Fruit fly (Drosophila melanogaster): ENCODE results near the gene DIP-gamma.
A peak's percentile ranks its signal among the peaks of the same experiment; 100 is the strongest.

Gene DIP-gamma

dm6 chr3R:29004884-29005621 lies 34.9 kb upstream of the DIP-gamma start (continued):
- no peak for TF ChIP-seq peb (GFP tag; IDR thresholded peaks at IDR 0.05)
- TF ChIP-seq pzg (GFP tag; optimal IDR thresholded peaks at IDR 0.05), result no peak
- TF ChIP-seq Bteb2 (GFP tag; optimal IDR thresholded peaks at IDR 0.05), result no peak
- no peak for TF ChIP-seq HLH54F (GFP tag; optimal IDR thresholded peaks at IDR 0.05)
- TF ChIP-seq fu2 (GFP tag; optimal IDR thresholded peaks at IDR 0.05), result no peak
- TF ChIP-seq HLHmδ (GFP tag; optimal IDR thresholded peaks at IDR 0.05), result no peak
- TF ChIP-seq ase (GFP tag; IDR thresholded peaks at IDR 0.05), result no peak
- TF ChIP-seq CG1603 (tag; optimal IDR thresholded peaks at IDR 0.05), result peak; percentile 65
- no peak for TF ChIP-seq CG34224 (GFP tag; IDR thresholded peaks at IDR 0.05; ENCODE audit: partially characterized antibody)
- TF ChIP-seq cato (GFP tag; optimal IDR thresholded peaks at IDR 0.05; ENCODE audit: borderline replicate concordance), result peak; percentile 17
- TF ChIP-seq Adf1 (GFP tag; IDR thresholded peaks at IDR 0.05), result no peak
- no peak for TF ChIP-seq p53 (GFP tag; optimal IDR thresholded peaks at IDR 0.05)
- no peak for TF ChIP-seq CG30020 (tag; optimal IDR thresholded peaks at IDR 0.05)
- peak; percentile 47; the same call in 1 of the 2 replicates for TF ChIP-seq E2f1 (GFP tag; IDR thresholded peaks at IDR 0.05)
- TF ChIP-seq CG13424 (tag; optimal IDR thresholded peaks at IDR 0.05), result peak; percentile 47
- no peak for TF ChIP-seq CG9932 (GFP tag; IDR thresholded peaks at IDR 0.05)
- peak; percentile 22; the same call in 1 of the 3 replicates for TF ChIP-seq CG7357 (GFP tag; IDR thresholded peaks at IDR 0.05)
- TF ChIP-seq ranshi (GFP tag; IDR thresholded peaks at IDR 0.05), result peak; percentile 46; the same call in 1 of the 2 replicates
- TF ChIP-seq CG14710 (tag; optimal IDR thresholded peaks at IDR 0.05), result no peak
- TF ChIP-seq Blimp-1 (GFP tag; optimal IDR thresholded peaks at IDR 0.05), result peak; percentile 40
- peak; percentile 74 for TF ChIP-seq CG11504 (tag; optimal IDR thresholded peaks at IDR 0.05)
- TF ChIP-seq CG10565 (GFP tag; optimal IDR thresholded peaks at IDR 0.05), result no peak
- peak; percentile 16 for TF ChIP-seq CG7556 (GFP tag; optimal IDR thresholded peaks at IDR 0.05)
- no peak for TF ChIP-seq pho (GFP tag; optimal IDR thresholded peaks at IDR 0.05)
- TF ChIP-seq CG3407 (GFP tag; optimal IDR thresholded peaks at IDR 0.05), result no peak
- TF ChIP-seq so (GFP tag; IDR thresholded peaks at IDR 0.05), result no peak
- TF ChIP-seq Taf1 (GFP tag; IDR thresholded peaks at IDR 0.05), result no peak
- no peak for TF ChIP-seq her (GFP tag; optimal IDR thresholded peaks at IDR 0.05)
- no peak for TF ChIP-seq otp (GFP tag; IDR thresholded peaks at IDR 0.05)
- TF ChIP-seq Dll (GFP tag; IDR thresholded peaks at IDR 0.05; ENCODE audit: partially characterized antibody), result no peak
- no peak for TF ChIP-seq gfzf (GFP tag; optimal IDR thresholded peaks at IDR 0.05)
- no peak for TF ChIP-seq Stat92E (GFP tag; optimal IDR thresholded peaks at IDR 0.05)
- no peak for TF ChIP-seq Hr39 (optimal IDR thresholded peaks at IDR 0.05)
- TF ChIP-seq onecut (GFP tag; IDR thresholded peaks at IDR 0.05), result no peak
- TF ChIP-seq CG10654 (GFP tag; optimal IDR thresholded peaks at IDR 0.05), result no peak
- no peak; the same call in 2 of the 3 replicates for TF ChIP-seq gce (GFP tag; IDR thresholded peaks at IDR 0.05)
- TF ChIP-seq Ada2b (GFP tag; IDR thresholded peaks at IDR 0.05), result peak; percentile 34; the same call in 1 of the 2 replicates
- no peak for TF ChIP-seq CG1529 (GFP tag; optimal IDR thresholded peaks at IDR 0.05)
- no peak for TF ChIP-seq CG6175 (GFP tag; IDR thresholded peaks at IDR 0.05)
- peak; percentile 51 for TF ChIP-seq CG2712 (tag; optimal IDR thresholded peaks at IDR 0.05)
- TF ChIP-seq Scr (GFP tag; IDR thresholded peaks at IDR 0.05; ENCODE audit: partially characterized antibody), result no peak
- TF ChIP-seq Ravus (GFP tag; IDR thresholded peaks at IDR 0.05), result no peak
- TF ChIP-seq Nf-YB (GFP tag; optimal IDR thresholded peaks at IDR 0.05), result no peak
- no peak for TF ChIP-seq vnd (GFP tag; IDR thresholded peaks at IDR 0.05; ENCODE audit: partially characterized antibody)
- no peak for TF ChIP-seq tx (GFP tag; optimal IDR thresholded peaks at IDR 0.05)
- peak; percentile 89 for TF ChIP-seq Ets65A (GFP tag)
- no peak for TF ChIP-seq CG1647 (GFP tag; optimal IDR thresholded peaks at IDR 0.05)
- TF ChIP-seq CG17359 (tag; optimal IDR thresholded peaks at IDR 0.05), result peak; percentile 67
- no peak for TF ChIP-seq CG12942 (GFP tag; optimal IDR thresholded peaks at IDR 0.05)
- TF ChIP-seq ems (GFP tag; optimal IDR thresholded peaks at IDR 0.05), result no peak

All from whole organism, embryonic.